Worm (Caenorhabditis elegans): ENCODE measurements around the gene asns-1.

The asns-1 gene

DNA sequence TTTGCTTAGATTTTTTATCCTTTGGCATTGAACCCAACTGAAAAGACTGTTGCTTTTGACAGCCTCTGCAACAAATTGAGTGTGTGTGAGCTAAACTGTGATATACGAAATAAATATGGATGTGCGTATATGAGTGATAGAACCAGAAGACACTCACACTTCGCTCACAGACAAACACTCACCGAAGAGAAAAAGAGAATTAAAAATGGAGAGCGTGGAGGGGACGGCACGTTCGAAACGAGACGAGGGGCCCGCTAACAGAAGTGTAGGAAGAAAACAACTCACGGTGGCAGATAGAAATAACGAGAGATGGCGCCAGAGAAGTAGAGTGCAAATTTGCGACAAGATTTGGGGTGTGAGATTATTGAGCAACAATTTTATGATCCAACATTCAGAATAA lies 27.7 kb upstream of the asns-1 start:
- TF ChIP-seq ceh-13 (GFP tag; optimal IDR thresholded peaks at IDR 0.05): no peak
- no peak for TF ChIP-seq hmbx-1 (tag; optimal IDR thresholded peaks at IDR 0.05)
- TF ChIP-seq hmg-4 (GFP tag; optimal IDR thresholded peaks at IDR 0.05): no peak
- no peak for TF ChIP-seq aly-1 (tag; optimal IDR thresholded peaks at IDR 0.05)
- TF ChIP-seq tbx-37 (GFP tag; conservative IDR thresholded peaks at IDR 0.05): no peak
- no peak for TF ChIP-seq tra-4 (tag; optimal IDR thresholded peaks at IDR 0.05)
- TF ChIP-seq B0310.2 (tag; optimal IDR thresholded peaks at IDR 0.05): no peak
- TF ChIP-seq ceh-36 (tag; optimal IDR thresholded peaks at IDR 0.05): no peak
- no peak for TF ChIP-seq scrt-1 (GFP tag; IDR thresholded peaks at IDR 0.05)
- TF ChIP-seq ets-7 (tag; optimal IDR thresholded peaks at IDR 0.05): no peak
- no peak for TF ChIP-seq pes-1 (GFP tag; IDR thresholded peaks at IDR 0.05)
- TF ChIP-seq tbx-11 (GFP tag; IDR thresholded peaks at IDR 0.05): no peak
- TF ChIP-seq sea-1 (GFP tag; conservative IDR thresholded peaks at IDR 0.05): no peak
- TF ChIP-seq flt-1 (GFP tag; IDR thresholded peaks at IDR 0.05): no peak
- no peak for TF ChIP-seq ama-1 (optimal IDR thresholded peaks at IDR 0.05)
- TF ChIP-seq hnd-1 (tag; optimal IDR thresholded peaks at IDR 0.05): no peak
- TF ChIP-seq F13C5.2 (tag; optimal IDR thresholded peaks at IDR 0.05): no peak

DNA sequence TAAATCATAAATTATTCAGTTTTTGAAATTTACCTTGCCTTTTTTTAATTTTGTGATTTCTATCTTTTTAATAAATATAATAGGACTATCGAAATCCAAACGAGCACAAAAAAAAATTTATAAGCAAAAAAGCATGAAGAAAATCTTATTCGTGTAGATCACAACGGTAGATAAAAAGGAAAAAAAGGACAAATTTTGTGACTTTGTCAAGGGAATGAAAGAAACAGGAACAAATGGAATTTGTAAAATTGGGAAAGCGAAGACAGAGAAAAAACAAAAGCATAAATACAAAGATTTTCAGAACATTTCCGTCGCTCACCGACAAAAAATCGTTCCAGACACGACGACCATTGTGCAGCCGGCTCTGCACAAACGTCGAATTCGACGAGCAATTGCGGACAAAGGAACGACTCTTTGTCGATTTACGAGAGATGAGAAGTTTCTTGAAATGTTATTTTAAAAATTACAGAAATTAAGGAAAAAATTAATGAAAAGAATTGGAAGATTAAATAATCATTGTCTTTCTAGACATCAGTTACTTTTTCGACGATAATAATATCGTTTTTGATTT lies 27.1 kb upstream of the asns-1 start, which contains the start of gene F45F2.10:
Gene F45F2.10, minus strand, starts transcription at position 51 of the 571 bp plus-strand sequence.
- TF ChIP-seq tbx-37 (GFP tag; conservative IDR thresholded peaks at IDR 0.05): no peak
- no peak for TF ChIP-seq ets-7 (tag; optimal IDR thresholded peaks at IDR 0.05)
- no peak for TF ChIP-seq B0310.2 (tag; optimal IDR thresholded peaks at IDR 0.05)
- TF ChIP-seq tbx-11 (GFP tag; IDR thresholded peaks at IDR 0.05): no peak
- TF ChIP-seq pes-1 (GFP tag; IDR thresholded peaks at IDR 0.05): no peak
- no peak for TF ChIP-seq hmg-4 (GFP tag; optimal IDR thresholded peaks at IDR 0.05)
- no peak for TF ChIP-seq hnd-1 (tag; optimal IDR thresholded peaks at IDR 0.05)
- no peak for TF ChIP-seq ceh-13 (GFP tag; optimal IDR thresholded peaks at IDR 0.05)
- TF ChIP-seq ama-1 (optimal IDR thresholded peaks at IDR 0.05): no peak
- no peak for TF ChIP-seq ceh-36 (tag; optimal IDR thresholded peaks at IDR 0.05)

DNA sequence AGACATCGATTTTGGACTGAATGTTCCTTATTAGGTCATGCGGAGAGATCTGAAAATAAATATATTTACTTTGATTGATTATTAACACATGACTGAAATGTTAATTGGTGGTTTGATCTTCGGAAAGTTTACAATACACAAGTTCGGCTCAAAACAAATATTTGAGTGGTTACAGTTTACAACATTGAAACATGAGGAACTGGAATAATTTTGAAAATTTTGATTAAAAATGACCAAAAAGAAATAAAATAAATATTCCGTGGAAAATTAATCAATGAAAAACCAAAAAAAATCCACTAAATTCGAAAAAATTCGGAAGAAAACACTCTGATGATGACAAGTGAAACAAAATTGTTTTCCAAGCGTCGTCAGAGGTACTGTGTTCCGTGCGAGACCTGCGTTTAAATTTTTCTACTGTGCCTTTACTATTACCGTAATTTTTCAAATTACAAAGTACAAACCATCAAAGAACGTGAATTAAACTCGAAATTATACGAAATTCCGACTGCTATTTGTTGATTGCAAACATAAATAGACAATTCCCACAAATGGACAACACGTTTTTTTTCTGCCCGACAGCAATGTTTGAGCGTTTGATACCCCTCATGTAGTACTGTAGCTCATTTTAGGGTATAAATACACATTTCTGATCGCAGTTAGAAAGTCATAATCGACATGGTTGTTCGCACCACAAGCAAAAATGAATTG lies 25.0 kb upstream of the asns-1 start, which contains the start of the genes F45F2.11 and otpl-7:
Gene F45F2.11, minus strand, starts transcription at position 51 of the 708 bp plus-strand sequence.
Gene otpl-7, plus strand, starts transcription at position 658 of the 708 bp plus-strand sequence.
- no peak for TF ChIP-seq ama-1 (optimal IDR thresholded peaks at IDR 0.05)
- TF ChIP-seq ceh-13 (GFP tag; optimal IDR thresholded peaks at IDR 0.05): no peak
- no peak for TF ChIP-seq tbx-37 (GFP tag; conservative IDR thresholded peaks at IDR 0.05)
- TF ChIP-seq sea-1 (GFP tag; conservative IDR thresholded peaks at IDR 0.05): no peak
- TF ChIP-seq flt-1 (GFP tag; IDR thresholded peaks at IDR 0.05): no peak
- TF ChIP-seq pes-1 (GFP tag; IDR thresholded peaks at IDR 0.05): no peak
- TF ChIP-seq tra-4 (tag; optimal IDR thresholded peaks at IDR 0.05): no peak
- TF ChIP-seq aly-1 (tag; optimal IDR thresholded peaks at IDR 0.05): no peak
- TF ChIP-seq hmbx-1 (tag; optimal IDR thresholded peaks at IDR 0.05): no peak
- TF ChIP-seq scrt-1 (GFP tag; IDR thresholded peaks at IDR 0.05): no peak

DNA sequence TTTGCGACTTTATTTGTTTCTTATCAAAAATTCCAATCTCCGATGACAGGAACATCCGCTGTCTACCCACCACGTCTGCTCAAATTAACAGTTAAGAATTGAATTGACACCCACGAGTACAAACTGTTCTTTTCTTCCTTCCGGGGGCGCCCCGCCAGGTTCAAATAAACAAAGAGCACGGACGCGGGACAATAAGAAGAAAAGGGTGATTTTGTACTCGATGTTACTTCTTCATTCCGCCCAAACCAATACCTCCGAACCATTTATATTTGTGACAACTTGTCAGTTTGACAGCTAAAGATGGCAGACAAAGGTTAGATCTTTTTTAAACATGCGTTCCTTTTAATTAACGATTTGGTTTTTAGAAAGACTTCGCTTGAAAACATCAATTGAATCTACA lies 20.2 kb upstream of the asns-1 start, which contains the start of gene otpl-6:
Gene otpl-6, plus strand, starts transcription at position 301 of the 400 bp plus-strand sequence.
- no peak for TF ChIP-seq ceh-13 (GFP tag; optimal IDR thresholded peaks at IDR 0.05)
- no peak for TF ChIP-seq B0310.2 (tag; optimal IDR thresholded peaks at IDR 0.05)
- TF ChIP-seq tbx-11 (GFP tag; IDR thresholded peaks at IDR 0.05): no peak
- TF ChIP-seq pes-1 (GFP tag; IDR thresholded peaks at IDR 0.05): no peak
- no peak for TF ChIP-seq hmbx-1 (tag; optimal IDR thresholded peaks at IDR 0.05)
- no peak for TF ChIP-seq ama-1 (optimal IDR thresholded peaks at IDR 0.05)
- TF ChIP-seq sea-1 (GFP tag; conservative IDR thresholded peaks at IDR 0.05): no peak
- TF ChIP-seq aly-1 (tag; optimal IDR thresholded peaks at IDR 0.05): no peak
- TF ChIP-seq ets-7 (tag; optimal IDR thresholded peaks at IDR 0.05): no peak
- no peak for TF ChIP-seq flt-1 (GFP tag; IDR thresholded peaks at IDR 0.05)
- TF ChIP-seq F13C5.2 (tag; optimal IDR thresholded peaks at IDR 0.05): no peak
- no peak for TF ChIP-seq tra-4 (tag; optimal IDR thresholded peaks at IDR 0.05)
- TF ChIP-seq tbx-37 (GFP tag; conservative IDR thresholded peaks at IDR 0.05): no peak

DNA sequence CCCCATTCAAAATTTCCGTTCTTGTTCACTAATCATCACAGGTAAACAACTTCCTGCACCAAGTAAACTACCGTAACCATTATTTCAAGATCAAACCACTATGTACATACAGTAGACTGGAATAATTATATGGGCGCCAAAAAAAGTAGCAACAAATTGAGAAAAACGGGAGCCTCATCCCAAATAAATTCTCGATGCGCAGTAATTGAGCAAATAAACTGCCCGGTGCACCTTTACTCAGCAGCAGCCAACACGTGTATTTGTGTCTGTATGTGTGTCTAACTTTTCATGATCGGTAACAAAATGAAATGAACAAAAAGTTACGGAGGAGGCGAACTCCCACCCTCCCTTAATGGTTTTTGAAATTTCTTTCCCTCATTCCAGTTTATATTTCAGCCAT lies 16.8 kb upstream of the asns-1 start, which contains the start of gene otpl-5:
Gene otpl-5, plus strand, starts transcription at position 301 of the 400 bp plus-strand sequence.
- TF ChIP-seq aly-1 (tag; optimal IDR thresholded peaks at IDR 0.05): no peak
- TF ChIP-seq hmg-4 (GFP tag; optimal IDR thresholded peaks at IDR 0.05): no peak
- TF ChIP-seq scrt-1 (GFP tag; IDR thresholded peaks at IDR 0.05): no peak
- no peak for TF ChIP-seq ceh-36 (tag; optimal IDR thresholded peaks at IDR 0.05)
- TF ChIP-seq ceh-13 (GFP tag; optimal IDR thresholded peaks at IDR 0.05): no peak
- no peak for TF ChIP-seq tbx-11 (GFP tag; IDR thresholded peaks at IDR 0.05)
- TF ChIP-seq flt-1 (GFP tag; IDR thresholded peaks at IDR 0.05): no peak
- TF ChIP-seq ama-1 (optimal IDR thresholded peaks at IDR 0.05): no peak
- TF ChIP-seq tbx-37 (GFP tag; conservative IDR thresholded peaks at IDR 0.05): no peak
- no peak for TF ChIP-seq tra-4 (tag; optimal IDR thresholded peaks at IDR 0.05)
- TF ChIP-seq B0310.2 (tag; optimal IDR thresholded peaks at IDR 0.05): no peak
- no peak for TF ChIP-seq F13C5.2 (tag; optimal IDR thresholded peaks at IDR 0.05)

DNA sequence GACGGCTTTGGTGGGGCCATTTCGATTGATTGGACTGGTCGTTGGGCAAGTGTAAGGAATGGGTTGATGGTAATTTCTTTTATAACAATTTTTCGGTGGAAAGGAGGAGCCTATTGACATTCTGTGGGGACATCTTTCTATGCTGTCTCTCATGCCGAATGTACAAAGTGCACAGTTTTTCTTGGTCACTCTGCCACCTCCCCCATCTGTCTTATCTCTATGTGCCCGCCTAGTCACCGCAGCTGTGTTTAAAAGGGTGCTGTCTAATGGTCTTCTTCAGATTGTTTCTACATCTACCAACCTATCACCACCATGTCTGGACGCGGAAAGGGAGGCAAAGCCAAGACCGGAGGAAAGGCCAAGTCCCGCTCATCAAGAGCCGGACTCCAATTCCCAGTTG lies 12.9 kb upstream of the asns-1 start, which contains the start of the genes his-8 and his-7:
Gene his-8, minus strand, starts transcription at position 20 of the 400 bp plus-strand sequence.
Gene his-7, plus strand, starts transcription at position 313 of the 400 bp plus-strand sequence.
- TF ChIP-seq tbx-11 (GFP tag; IDR thresholded peaks at IDR 0.05) (peak; percentile 14; the same call in 1 of the 2 replicates), sea-1 (GFP tag; conservative IDR thresholded peaks at IDR 0.05) (peak; percentile 54; the same call in 1 of the 2 replicates)

DNA sequence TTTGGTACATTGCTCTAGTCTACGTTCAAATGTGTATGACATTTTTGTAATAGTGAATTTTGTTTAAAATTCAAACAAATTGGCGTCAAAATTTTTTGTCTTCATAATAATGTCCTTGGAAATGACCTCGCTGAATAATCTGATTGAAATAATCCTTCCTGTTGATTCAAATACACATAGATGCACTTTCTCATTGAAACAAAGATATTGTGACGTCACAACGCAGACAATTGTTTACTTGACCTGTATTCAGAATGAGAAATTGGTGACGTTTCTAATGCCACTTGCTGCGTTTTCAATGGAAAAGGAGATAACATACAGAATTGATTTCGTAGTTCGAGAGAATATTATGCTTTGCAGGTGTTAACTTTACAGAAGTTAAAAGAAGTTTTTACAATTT lies 12.1 kb upstream of the asns-1 start:
- TF ChIP-seq hnd-1 (tag; optimal IDR thresholded peaks at IDR 0.05): no peak
- TF ChIP-seq ceh-13 (GFP tag; optimal IDR thresholded peaks at IDR 0.05): no peak
- no peak for TF ChIP-seq pes-1 (GFP tag; IDR thresholded peaks at IDR 0.05)
- no peak for TF ChIP-seq tbx-11 (GFP tag; IDR thresholded peaks at IDR 0.05)
- TF ChIP-seq sea-1 (GFP tag; conservative IDR thresholded peaks at IDR 0.05): no peak
- no peak for TF ChIP-seq hmbx-1 (tag; optimal IDR thresholded peaks at IDR 0.05)
- TF ChIP-seq tra-4 (tag; optimal IDR thresholded peaks at IDR 0.05): no peak
- no peak for TF ChIP-seq ama-1 (optimal IDR thresholded peaks at IDR 0.05)
- TF ChIP-seq ets-7 (tag; optimal IDR thresholded peaks at IDR 0.05): no peak
- TF ChIP-seq ceh-36 (tag; optimal IDR thresholded peaks at IDR 0.05): no peak
- TF ChIP-seq flt-1 (GFP tag; IDR thresholded peaks at IDR 0.05): no peak
- TF ChIP-seq F13C5.2 (tag; optimal IDR thresholded peaks at IDR 0.05): no peak
- no peak for TF ChIP-seq tbx-37 (GFP tag; conservative IDR thresholded peaks at IDR 0.05)
- TF ChIP-seq scrt-1 (GFP tag; IDR thresholded peaks at IDR 0.05): no peak
- TF ChIP-seq aly-1 (tag; optimal IDR thresholded peaks at IDR 0.05): no peak
